Fruit fly (Drosophila melanogaster) whole organism, embryonic: ENCODE data around the gene CG11456.

Source experiments
- CG11085 ChIP-seq: fragments of 200-800 bp; sonication (Bioruptor generic); IDR thresholded peaks from 2 replicates; pipeline ENCODE4 v1.3.6; 2022; ENCODE audit warnings: missing biosample characterization, missing genetic modification characterization
- CG16779 ChIP-seq: fragments of 200-800 bp; sonication (Bioruptor generic); IDR thresholded peaks from 2 replicates; pipeline ENCODE4 v1.3.6; 2022; ENCODE audit warnings: missing biosample characterization, missing genetic modification characterization
- CG2129 ChIP-seq: fragments of 200-800 bp; sonication (Bioruptor generic); IDR thresholded peaks from 2 replicates; pipeline ENCODE4 v1.3.6; 2022; ENCODE audit warnings: missing biosample characterization, missing genetic modification characterization; ENCODE audit not compliant: partially characterized antibody
- CG30020 ChIP-seq: fragments of 200-800 bp; optimal IDR thresholded peaks from 2 replicates; lab custom pipeline; 2019; ENCODE audit warnings: missing biosample characterization, mild to moderate bottlenecking, missing genetic modification characterization, moderate library complexity
- CG31388 ChIP-seq: fragments of 200-800 bp; sonication (Bioruptor generic); optimal IDR thresholded peaks from 2 replicates; lab custom pipeline; 2016; ENCODE audit warnings: missing biosample characterization, missing genetic modification characterization
- CG3281 ChIP-seq: fragments of 200-800 bp; sonication (Bioruptor generic); optimal IDR thresholded peaks from 3 replicates; lab custom pipeline; 2017; ENCODE audit warnings: missing biosample characterization, mild to moderate bottlenecking, missing genetic modification characterization
- CG34224 ChIP-seq: fragments of 200-800 bp; sonication (Bioruptor generic); IDR thresholded peaks from 3 replicates; pipeline ENCODE4 v1.3.6; 2022; ENCODE audit warnings: missing biosample characterization, missing genetic modification characterization; ENCODE audit not compliant: partially characterized antibody
- CG4328 ChIP-seq: fragments of 200-800 bp; sonication (Bioruptor generic); optimal IDR thresholded peaks from 3 replicates; lab custom pipeline; 2017; ENCODE audit warnings: missing biosample characterization, missing genetic modification reagents, missing genetic modification characterization
- CG6272 ChIP-seq: fragments of 200-800 bp; sonication (Bioruptor generic); IDR thresholded peaks from 2 replicates; pipeline ENCODE4 v1.3.6; 2022; ENCODE audit warnings: missing biosample characterization, missing genetic modification characterization
- CG6854 ChIP-seq: fragments of 200-800 bp; sonication (Bioruptor generic); optimal IDR thresholded peaks from 3 replicates; lab custom pipeline; 2017; ENCODE audit warnings: missing biosample characterization, mild to moderate bottlenecking, missing genetic modification characterization
- CG7372 ChIP-seq: fragments of 200-800 bp; sonication (Bioruptor generic); IDR thresholded peaks from 2 replicates; pipeline ENCODE4 v1.3.6; 2022; ENCODE audit warnings: missing biosample characterization, missing genetic modification characterization
- CG9797 ChIP-seq: fragments of 200-800 bp; sonication (Bioruptor generic); optimal IDR thresholded peaks from 3 replicates; lab custom pipeline; 2018; ENCODE audit warnings: missing biosample characterization, mild to moderate bottlenecking, missing genetic modification characterization
- Chrac-16 ChIP-seq: fragments of 200-800 bp; sonication (Bioruptor generic); optimal IDR thresholded peaks from 3 replicates; lab custom pipeline; 2016; ENCODE audit warnings: missing biosample characterization, missing genetic modification characterization
- CoRest ChIP-seq: fragments of 200-800 bp; sonication (Bioruptor generic); optimal IDR thresholded peaks from 3 replicates; lab custom pipeline; 2018; ENCODE audit warnings: missing biosample characterization, mild to moderate bottlenecking, missing genetic modification characterization, moderate library complexity
- Dad ChIP-seq: fragments of 200-800 bp; sonication (Bioruptor generic); optimal IDR thresholded peaks from 3 replicates; lab custom pipeline; 2016; ENCODE audit warnings: missing biosample characterization, missing genetic modification characterization
- Dip2 ChIP-seq: fragments of 200-800 bp; sonication (Bioruptor generic); IDR thresholded peaks from 2 replicates; pipeline ENCODE4 v1.3.6; 2022; ENCODE audit warnings: missing biosample characterization, missing genetic modification characterization
- H2.0 ChIP-seq: fragments of 200-800 bp; sonication (Bioruptor generic); IDR thresholded peaks from 2 replicates; pipeline ENCODE4 v1.3.6; 2022; ENCODE audit warnings: missing biosample characterization, missing genetic modification characterization
- Hr78 ChIP-seq, 2 experiments: fragments of 200-800 bp in 1 of 2; fragments of >200 bp in 1 of 2; sonication (Bioruptor generic) in 1 of 2; optimal IDR thresholded peaks; 2 replicates each; lab custom pipeline; 2017 to 2019; ENCODE audit warnings: missing biosample characterization in 2 of 2, missing genetic modification characterization in 2 of 2, mild to moderate bottlenecking in 1 of 2, moderate library complexity in 1 of 2
- Jarid2 ChIP-seq: fragments of 200-800 bp; sonication (Bioruptor generic); optimal IDR thresholded peaks from 3 replicates; lab custom pipeline; 2017; ENCODE audit warnings: mild to moderate bottlenecking, missing biosample characterization, missing genetic modification reagents, missing genetic modification characterization
- NK7.1 ChIP-seq: fragments of 200-800 bp; sonication (Bioruptor generic); optimal IDR thresholded peaks from 3 replicates; lab custom pipeline; 2016; ENCODE audit warnings: missing biosample characterization, missing genetic modification characterization
- Sin3A ChIP-seq: fragments of >200 bp; optimal IDR thresholded peaks from 2 replicates; lab custom pipeline; 2018
- Six4 ChIP-seq: fragments of 200-800 bp; sonication (Bioruptor generic); optimal IDR thresholded peaks from 2 replicates; lab custom pipeline; 2016; ENCODE audit warnings: missing biosample characterization, missing genetic modification characterization
- Spps ChIP-seq: fragments of 200-800 bp; sonication (Bioruptor generic); optimal IDR thresholded peaks from 2 replicates; lab custom pipeline; 2018; ENCODE audit warnings: missing biosample characterization, mild to moderate bottlenecking, missing genetic modification characterization
- Sry-β ChIP-seq: fragments of 200-800 bp; sonication (Bioruptor generic); optimal IDR thresholded peaks from 2 replicates; lab custom pipeline; 2018; ENCODE audit warnings: missing biosample characterization, mild to moderate bottlenecking, missing genetic modification characterization, moderate library complexity
- YL-1 ChIP-seq: fragments of 200-800 bp; sonication (Bioruptor generic); optimal IDR thresholded peaks from 3 replicates; lab custom pipeline; 2017; ENCODE audit warnings: missing biosample characterization, mild to moderate bottlenecking, missing genetic modification characterization
- az2 ChIP-seq: fragments of 200-800 bp; sonication (Bioruptor generic); optimal IDR thresholded peaks from 3 replicates; lab custom pipeline; 2016; ENCODE audit warnings: missing biosample characterization, missing genetic modification characterization
- bab2 ChIP-seq: fragments of 200-800 bp; sonication (Bioruptor generic); optimal IDR thresholded peaks from 2 replicates; lab custom pipeline; 2016; ENCODE audit warnings: missing biosample characterization, missing genetic modification characterization
- bbx ChIP-seq: fragments of 200-800 bp; sonication (Bioruptor generic); IDR thresholded peaks from 2 replicates; pipeline ENCODE4 v1.3.6; 2022; ENCODE audit warnings: missing biosample characterization, missing genetic modification characterization; ENCODE audit not compliant: partially characterized antibody
- bigmax ChIP-seq: fragments of 200-800 bp; sonication (Bioruptor generic); optimal IDR thresholded peaks from 2 replicates; lab custom pipeline; 2018; ENCODE audit warnings: missing biosample characterization, mild to moderate bottlenecking, missing genetic modification characterization
- cad ChIP-seq: fragments of >200 bp; optimal IDR thresholded peaks from 2 replicates; lab custom pipeline; 2017; ENCODE audit warnings: missing biosample characterization, missing genetic modification characterization
- ci ChIP-seq: fragments of 200-800 bp; sonication (Bioruptor generic); IDR thresholded peaks from 3 replicates; pipeline ENCODE4 v1.3.6; 2022; ENCODE audit warnings: missing biosample characterization, missing genetic modification characterization
- crp ChIP-seq, 2 experiments: fragments of 200-800 bp; sonication (Bioruptor generic); optimal IDR thresholded peaks; 2 replicates in 1 of 2; 3 replicates in 1 of 2; lab custom pipeline; 2017; ENCODE audit warnings: missing biosample characterization in 2 of 2, missing genetic modification characterization in 2 of 2, mild to moderate bottlenecking in 1 of 2, moderate library complexity in 1 of 2
- disco-r ChIP-seq: fragments of 200-800 bp; sonication (Bioruptor generic); optimal IDR thresholded peaks from 2 replicates; lab custom pipeline; 2016; ENCODE audit warnings: missing biosample characterization, missing genetic modification characterization
- eyg ChIP-seq: fragments of 200-800 bp; sonication (Bioruptor generic); optimal IDR thresholded peaks from 3 replicates; lab custom pipeline; 2016; ENCODE audit warnings: missing biosample characterization, missing genetic modification characterization
- gcm ChIP-seq: fragments of 200-800 bp; sonication (Bioruptor generic); optimal IDR thresholded peaks from 2 replicates; lab custom pipeline; 2019; ENCODE audit warnings: missing biosample characterization, mild to moderate bottlenecking, missing genetic modification characterization, moderate library complexity
- gt ChIP-seq: fragments of 200-800 bp; sonication (Bioruptor generic); IDR thresholded peaks from 2 replicates; pipeline ENCODE4 v1.3.6; 2022; ENCODE audit warnings: missing biosample characterization, missing genetic modification characterization
- kni ChIP-seq: fragments of 200-800 bp; sonication (Bioruptor generic); optimal IDR thresholded peaks from 3 replicates; lab custom pipeline; 2017; ENCODE audit warnings: mild to moderate bottlenecking, missing biosample characterization, missing genetic modification reagents, missing genetic modification characterization
- lbe ChIP-seq: fragments of 200-800 bp; sonication (Bioruptor generic); optimal IDR thresholded peaks from 2 replicates; lab custom pipeline; 2016; ENCODE audit warnings: missing biosample characterization, mild to moderate bottlenecking, missing genetic modification characterization
- phol ChIP-seq: fragments of 200-800 bp; sonication (Bioruptor generic); optimal IDR thresholded peaks from 3 replicates; lab custom pipeline; 2018; ENCODE audit warnings: missing biosample characterization, mild to moderate bottlenecking, missing genetic modification characterization, moderate library complexity
- prd ChIP-seq, 3 experiments: fragments of >200 bp in 2 of 3; fragments of 200-800 bp in 1 of 3; sonication (Bioruptor generic) in 1 of 3; optimal IDR thresholded peaks in 2 of 3; IDR thresholded peaks in 1 of 3; 2 replicates in 2 of 3; 3 replicates in 1 of 3; pipeline versions ENCODE4 v1.3.6 to Lab custom; 2017 to 2022; ENCODE audit warnings: missing biosample characterization in 1 of 3, missing genetic modification characterization in 1 of 3
- pum ChIP-seq: fragments of 200-800 bp; sonication (Bioruptor generic); optimal IDR thresholded peaks from 2 replicates; lab custom pipeline; 2016; ENCODE audit warnings: missing biosample characterization, missing genetic modification characterization
- ranshi ChIP-seq: fragments of 200-800 bp; sonication (Bioruptor generic); IDR thresholded peaks from 2 replicates; pipeline ENCODE4 v1.3.6; 2022; ENCODE audit warnings: missing biosample characterization, missing genetic modification characterization
- salm ChIP-seq: fragments of 200-800 bp; sonication (Bioruptor generic); optimal IDR thresholded peaks from 2 replicates; lab custom pipeline; 2018; ENCODE audit warnings: missing biosample characterization, mild to moderate bottlenecking, missing genetic modification characterization
- scrt ChIP-seq: fragments of 200-800 bp; sonication (Bioruptor generic); optimal IDR thresholded peaks from 2 replicates; lab custom pipeline; 2018; ENCODE audit warnings: missing biosample characterization, mild to moderate bottlenecking, missing genetic modification characterization, moderate library complexity
- sr ChIP-seq: fragments of 200-800 bp; sonication (Bioruptor generic); IDR thresholded peaks from 3 replicates; pipeline ENCODE4 v1.3.6; 2022; ENCODE audit warnings: missing biosample characterization, missing genetic modification characterization
- trem ChIP-seq: fragments of 200-800 bp; optimal IDR thresholded peaks from 3 replicates; lab custom pipeline; 2019; ENCODE audit warnings: missing biosample characterization, mild to moderate bottlenecking, missing genetic modification characterization, moderate library complexity
- vfl ChIP-seq: fragments of 200-800 bp; sonication (Bioruptor generic); optimal IDR thresholded peaks from 2 replicates; lab custom pipeline; 2016; ENCODE audit warnings: missing biosample characterization, missing genetic modification characterization
- wor ChIP-seq: fragments of 200-800 bp; sonication (Bioruptor generic); IDR thresholded peaks from 2 replicates; pipeline ENCODE4 v1.3.6; 2022; ENCODE audit warnings: missing biosample characterization, missing genetic modification characterization
- zf30C ChIP-seq: fragments of 200-800 bp; sonication (Bioruptor generic); optimal IDR thresholded peaks from 3 replicates; lab custom pipeline; 2018; ENCODE audit warnings: missing biosample characterization, mild to moderate bottlenecking, missing genetic modification characterization
- zfh2 ChIP-seq: fragments of 200-800 bp; sonication (Bioruptor generic); optimal IDR thresholded peaks from 2 replicates; lab custom pipeline; 2016; ENCODE audit warnings: missing biosample characterization, missing genetic modification characterization

CG11456 gene

dm6 chr3L:20798325-20798846 is 43.4 kb upstream of the CG11456 start, which contains the start of the genes CG3698 and tzn (continued):
- TF ChIP-seq scrt (GFP tag; lab: Kevin White, UChicago) (no peak), CG9797 (GFP tag; lab: Kevin White, UChicago) (peak; percentile 91), CG6854 (peak; percentile 88), salm (peak; percentile 87), Chrac-16 (GFP tag; lab: Kevin White, UChicago) (peak; percentile 77), kni (GFP tag; lab: Kevin White, UChicago) (peak; percentile 88), CG34224 (no peak), cad (GFP tag; lab: Kevin White, UChicago) (no peak), CG16779 (GFP tag; lab: Robert Waterston, UW) (peak; percentile 84), Six4 (peak; percentile 96), pum (GFP tag; lab: Kevin White, UChicago) (peak; percentile 66), Spps (tag; lab: Kevin White, UChicago) (peak; percentile 79), bbx (GFP tag; lab: Robert Waterston, UW) (no peak), zf30C (peak; percentile 39), gcm (peak; percentile 90), Jarid2 (GFP tag; lab: Kevin White, UChicago) (peak; percentile 90), CG2129 (no peak), H2.0 (GFP tag; lab: Robert Waterston, UW) (peak; percentile 91), Hr78 (GFP tag; optimal IDR thresholded peaks at IDR 0.05; lab: Kevin White, UChicago) (no peak), zfh2 (GFP tag; lab: Kevin White, UChicago) (peak; percentile 83), bab2 (GFP tag; lab: Kevin White, UChicago) (peak; percentile 77), CG31388 (GFP tag; lab: Kevin White, UChicago) (peak; percentile 77), trem (peak; percentile 90), CG3281 (peak; percentile 95), vfl (GFP tag; lab: Kevin White, UChicago) (peak; percentile 67), ci (GFP tag; lab: Robert Waterston, UW) (peak; percentile 99), eyg (peak; percentile 82), CG30020 (tag; lab: Kevin White, UChicago) (peak; percentile 66), YL-1 (peak; percentile 97), az2 (GFP tag; lab: Kevin White, UChicago) (peak; percentile 88), NK7.1 (GFP tag; lab: Kevin White, UChicago) (peak; percentile 72), CG7372 (peak; percentile 94), sr (GFP tag; lab: Robert Waterston, UW) (peak; percentile 88), crp (GFP tag; optimal IDR thresholded peaks at IDR 0.05; lab: Kevin White, UChicago) (peak in 1 of 2 experiments; percentile 66), CG4328 (peak; percentile 94), phol (tag; lab: Kevin White, UChicago) (peak; percentile 94), disco-r (GFP tag; lab: Kevin White, UChicago) (peak; percentile 80), ranshi (GFP tag; lab: Robert Waterston, UW) (peak; percentile 94), lbe (no peak), wor (peak; percentile 75), Dad (GFP tag; lab: Kevin White, UChicago) (peak; percentile 88), CG6272 (GFP tag; lab: Robert Waterston, UW) (peak; percentile 86), Sry-β (GFP tag; lab: Kevin White, UChicago) (peak; percentile 72), prd (optimal IDR thresholded peaks at IDR 0.05; lab: Kevin White, UChicago) (no peak), prd (GFP tag; IDR thresholded peaks at IDR 0.05; lab: Robert Waterston, UW) (peak; percentile 85), CoRest (tag; lab: Kevin White, UChicago) (peak; percentile 89), gt (GFP tag; lab: Robert Waterston, UW) (peak; percentile 89), bigmax (GFP tag; lab: Kevin White, UChicago) (peak; percentile 76), Dip2 (GFP tag; lab: Robert Waterston, UW) (no peak), CG11085 (GFP tag; lab: Robert Waterston, UW) (peak; percentile 96), Sin3A (lab: Kevin White, UChicago) (no peak)
